Worm (Caenorhabditis elegans) whole organism, late embryonic: ENCODE data around the gene Y57G11C.48.

ENCODE experiments used
- ama-1 ChIP-seq: fragments of 150-350 bp; optimal IDR thresholded peaks from 2 replicates; lab custom pipeline; 2014
- ceh-30 ChIP-seq: fragments of 150-350 bp; optimal IDR thresholded peaks from 2 replicates; lab custom pipeline; 2014; ENCODE audit warnings: missing biosample characterization, missing genetic modification characterization
- dve-1 ChIP-seq: sonication (generic microtip); optimal IDR thresholded peaks from 2 replicates; lab custom pipeline; 2017; ENCODE audit warnings: antibody characterized with exemption, mild to moderate bottlenecking, missing genetic modification characterization, missing compliant biosample characterization
- elt-2 ChIP-seq: sonication (generic microtip); optimal IDR thresholded peaks from 2 replicates; lab custom pipeline; 2016; ENCODE audit warnings: missing genetic modification reagents, missing genetic modification characterization, missing compliant biosample characterization
- eyg-1 ChIP-seq: sonication (generic microtip); optimal IDR thresholded peaks from 2 replicates; lab custom pipeline; 2016; ENCODE audit warnings: missing genotype, missing genetic modification characterization, missing compliant biosample characterization
- madf-2 ChIP-seq: sonication (generic microtip); optimal IDR thresholded peaks from 2 replicates; lab custom pipeline; 2017; ENCODE audit warnings: missing genetic modification characterization, missing compliant biosample characterization
- nfya-1 ChIP-seq: sonication (generic microtip); optimal IDR thresholded peaks from 2 replicates; lab custom pipeline; 2017; ENCODE audit warnings: missing genetic modification characterization, mild to moderate bottlenecking, missing compliant biosample characterization, antibody characterized with exemption, moderate library complexity
- pag-3 ChIP-seq: sonication (generic microtip); optimal IDR thresholded peaks from 2 replicates; lab custom pipeline; 2016; ENCODE audit warnings: missing compliant biosample characterization, missing genetic modification characterization, borderline replicate concordance
- pha-4 ChIP-seq: fragments of 150-350 bp; optimal IDR thresholded peaks from 2 replicates; lab custom pipeline; 2018; ENCODE audit warnings: missing biosample characterization, missing genetic modification reagents, missing genetic modification characterization
- sox-4 ChIP-seq: sonication (generic microtip); optimal IDR thresholded peaks from 2 replicates; lab custom pipeline; 2017; ENCODE audit warnings: mild to moderate bottlenecking, missing genetic modification characterization, inconsistent platforms, missing compliant biosample characterization
- tbx-2 ChIP-seq: sonication (generic microtip); optimal IDR thresholded peaks from 2 replicates; lab custom pipeline; 2016; ENCODE audit warnings: missing genetic modification characterization, missing compliant biosample characterization
- zip-5 ChIP-seq: sonication (generic microtip); optimal IDR thresholded peaks from 2 replicates; lab custom pipeline; 2016; ENCODE audit warnings: missing genetic modification characterization, missing compliant biosample characterization

DNA sequence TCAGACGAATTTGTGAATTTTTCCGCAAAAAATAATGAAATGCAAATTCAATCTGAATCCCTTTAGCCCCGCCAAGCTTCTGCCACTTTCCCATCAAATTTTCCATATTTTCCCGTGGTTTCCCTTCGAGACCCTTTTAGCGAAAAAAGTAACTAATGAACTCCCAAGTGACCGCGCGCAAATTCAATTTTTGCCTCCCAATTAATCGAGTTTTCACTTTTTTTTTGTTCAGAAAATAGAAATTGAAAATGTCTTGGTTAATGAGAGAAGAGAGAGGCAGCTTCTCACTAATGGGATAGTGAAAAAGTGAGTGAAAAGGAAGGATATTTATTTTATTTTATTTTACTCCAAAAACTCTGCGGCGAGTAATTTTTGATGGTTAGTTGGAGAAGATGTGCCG, 15.9 kb upstream of the Y57G11C.48 start:
- TF ChIP-seq pag-3 (tag; lab: Kevin White, UChicago) (no peak), elt-2 (no peak), ama-1 (no peak), ceh-30 (tag; lab: Kevin White, UChicago) (no peak), pha-4 (no peak), zip-5 (no peak), eyg-1 (tag; lab: Kevin White, UChicago) (no peak), dve-1 (tag; lab: Kevin White, UChicago) (no peak), madf-2 (tag; lab: Kevin White, UChicago) (no peak), nfya-1 (tag; lab: Kevin White, UChicago) (no peak), tbx-2 (tag; lab: Kevin White, UChicago) (no peak), sox-4 (tag; lab: Kevin White, UChicago) (no peak)
